Worm (Caenorhabditis elegans): ENCODE measurements around the gene haf-2.

ce11 chrII:7340703-7341102, 15.5 kb downstream of the haf-2 start:
- TF ChIP-seq rnt-1 (tag; optimal IDR thresholded peaks at IDR 0.05), result no peak
- no peak for TF ChIP-seq aha-1 (tag; optimal IDR thresholded peaks at IDR 0.05)

Measured in whole organism, L1 larva.